Fruit fly (Drosophila melanogaster) whole organism, pupa: ENCODE results near the gene CG10492.

Experiments used
- CG10348 ChIP-seq: fragments of 200-800 bp; sonication (Bioruptor generic); IDR thresholded peaks from 2 replicates; pipeline ENCODE4 v1.3.6; 2022; ENCODE audit warnings: missing biosample characterization, missing genetic modification characterization
- CG12605 ChIP-seq: fragments of 200-800 bp; sonication (Bioruptor generic); IDR thresholded peaks from 2 replicates; pipeline ENCODE4 v1.3.6; 2022; ENCODE audit warnings: missing biosample characterization, missing genetic modification characterization
- CG13204 ChIP-seq: fragments of 200-800 bp; sonication (Bioruptor generic); optimal IDR thresholded peaks from 2 replicates; lab custom pipeline; 2018; ENCODE audit warnings: missing biosample characterization, mild to moderate bottlenecking, missing genetic modification characterization, moderate library complexity
- CG14655 ChIP-seq: fragments of 200-800 bp; sonication (Bioruptor generic); optimal IDR thresholded peaks from 3 replicates; lab custom pipeline; 2017; ENCODE audit warnings: mild to moderate bottlenecking, missing biosample characterization, missing genetic modification reagents, missing genetic modification characterization
- CG15710 ChIP-seq: fragments of 200-800 bp; sonication (Bioruptor generic); optimal IDR thresholded peaks from 2 replicates; lab custom pipeline; 2018; ENCODE audit warnings: missing biosample characterization, mild to moderate bottlenecking, missing genetic modification characterization, moderate library complexity
- CG17806 ChIP-seq: fragments of 200-800 bp; sonication (Bioruptor generic); optimal IDR thresholded peaks from 2 replicates; lab custom pipeline; 2018; ENCODE audit warnings: missing biosample characterization, mild to moderate bottlenecking, missing genetic modification characterization, moderate library complexity
- CG32121 ChIP-seq: fragments of 200-800 bp; sonication (Bioruptor generic); IDR thresholded peaks from 2 replicates; pipeline ENCODE4 v1.3.6; 2022; ENCODE audit warnings: missing biosample characterization, missing genetic modification characterization
- CG34367 ChIP-seq: fragments of 200-800 bp; sonication (Bioruptor generic); optimal IDR thresholded peaks from 2 replicates; lab custom pipeline; 2018; ENCODE audit warnings: missing biosample characterization, mild to moderate bottlenecking, missing genetic modification characterization
- CG4496 ChIP-seq: fragments of 200-800 bp; sonication (Bioruptor generic); IDR thresholded peaks from 3 replicates; pipeline ENCODE4 v1.3.6; 2022; ENCODE audit warnings: missing biosample characterization, missing genetic modification characterization
- CG8159 ChIP-seq: fragments of 200-800 bp; sonication (Bioruptor generic); optimal IDR thresholded peaks from 3 replicates; lab custom pipeline; 2018; ENCODE audit warnings: missing biosample characterization, mild to moderate bottlenecking, missing genetic modification characterization, moderate library complexity
- CG8301 ChIP-seq: fragments of 200-800 bp; sonication (Bioruptor generic); optimal IDR thresholded peaks from 2 replicates; lab custom pipeline; 2018; ENCODE audit warnings: missing biosample characterization, mild to moderate bottlenecking, missing genetic modification characterization
- CG9948 ChIP-seq: fragments of 200-800 bp; sonication (Bioruptor generic); optimal IDR thresholded peaks from 2 replicates; lab custom pipeline; 2018; ENCODE audit warnings: missing biosample characterization, mild to moderate bottlenecking, missing genetic modification characterization, moderate library complexity
- D1 ChIP-seq: fragments of 200-800 bp; sonication (Bioruptor generic); optimal IDR thresholded peaks from 2 replicates; lab custom pipeline; 2018; ENCODE audit warnings: missing biosample characterization, mild to moderate bottlenecking, missing genetic modification characterization, moderate library complexity
- EcR ChIP-seq: fragments of 200-800 bp; sonication (Bioruptor generic); optimal IDR thresholded peaks from 3 replicates; lab custom pipeline; 2019; ENCODE audit warnings: missing biosample characterization, missing genetic modification characterization, mild to moderate bottlenecking, moderate library complexity, missing genetic modification reagents
- Ets98B ChIP-seq: fragments of 200-800 bp; sonication (Bioruptor generic); IDR thresholded peaks from 2 replicates; pipeline ENCODE4 v1.3.6; 2022; ENCODE audit warnings: missing biosample characterization, missing genetic modification characterization
- Pif1A ChIP-seq: fragments of 200-800 bp; sonication (Bioruptor generic); optimal IDR thresholded peaks from 3 replicates; lab custom pipeline; 2016; ENCODE audit warnings: missing biosample characterization, missing genetic modification characterization
- Pif1B ChIP-seq: fragments of 200-800 bp; sonication (Bioruptor generic); optimal IDR thresholded peaks from 3 replicates; lab custom pipeline; 2016; ENCODE audit warnings: missing biosample characterization, missing genetic modification characterization
- Snoo ChIP-seq: fragments of 200-800 bp; sonication (Bioruptor generic); optimal IDR thresholded peaks from 3 replicates; lab custom pipeline; 2017; ENCODE audit warnings: missing biosample characterization, mild to moderate bottlenecking, missing genetic modification characterization, inconsistent platforms
- fd96Ca ChIP-seq: fragments of 200-800 bp; sonication (Bioruptor generic); IDR thresholded peaks from 3 replicates; pipeline ENCODE4 v1.3.6; 2022; ENCODE audit warnings: missing biosample characterization, missing genetic modification characterization
- gl ChIP-seq: fragments of 200-800 bp; sonication (Bioruptor generic); optimal IDR thresholded peaks from 2 replicates; lab custom pipeline; 2018; ENCODE audit warnings: missing biosample characterization, mild to moderate bottlenecking, missing genetic modification characterization
- rn ChIP-seq: fragments of 200-800 bp; sonication (Bioruptor generic); IDR thresholded peaks from 2 replicates; pipeline ENCODE4 v1.3.6; 2022; ENCODE audit warnings: missing biosample characterization, missing genetic modification characterization

CG10492 gene

DNA sequence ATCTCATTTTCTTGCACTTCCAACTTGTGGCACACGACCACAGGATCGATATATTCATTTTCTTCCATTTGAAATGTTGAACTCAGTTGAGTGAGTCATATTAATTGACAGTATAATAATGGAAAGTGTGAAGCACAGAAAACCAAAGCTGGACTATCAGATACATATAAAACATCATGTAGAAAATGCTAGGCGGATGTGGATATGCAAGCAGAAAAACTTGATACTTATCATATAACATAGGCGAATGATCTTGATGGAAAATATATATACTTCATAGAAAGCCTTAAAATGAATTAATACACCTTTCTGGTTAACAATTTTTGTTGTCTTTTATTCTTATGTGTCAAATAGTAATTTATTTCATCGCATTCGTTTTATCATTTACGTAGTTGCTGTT is 25.1 kb downstream of the CG10492 start, which contains the start of gene CG10700:
Gene CG10700, minus strand, starts transcription at position 101 of the 400 bp plus-strand sequence.
- TF ChIP-seq CG14655 (GFP tag; lab: Kevin White, UChicago), result no peak

DNA sequence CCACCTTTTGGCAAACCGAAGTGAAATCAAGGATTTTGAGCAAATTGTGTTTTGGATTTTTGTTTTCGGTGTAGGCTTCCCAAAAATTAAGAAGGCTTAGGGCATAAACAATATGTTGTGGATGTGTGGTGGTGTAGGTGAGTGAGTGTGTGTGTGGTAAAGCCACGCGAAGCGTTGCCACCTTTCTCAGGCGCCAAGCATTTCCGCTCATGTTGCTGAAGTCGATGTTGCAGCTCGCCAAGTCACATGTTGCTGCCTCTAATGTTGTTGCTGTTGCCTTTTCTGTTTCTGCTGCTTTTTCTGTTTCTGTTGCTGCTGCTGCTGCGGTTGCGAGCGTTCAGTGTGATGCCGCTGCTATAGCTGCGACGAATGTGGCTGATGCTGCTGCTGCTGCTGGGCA is 25.9 kb downstream of the CG10492 start:
- TF ChIP-seq gl (no peak), CG12605 (GFP tag; lab: Robert Waterston, UW) (no peak), CG8159 (tag; lab: Kevin White, UChicago) (no peak), CG13204 (no peak), CG34367 (no peak), Ets98B (GFP tag; lab: Robert Waterston, UW) (no peak), rn (GFP tag; lab: Robert Waterston, UW) (no peak), CG15710 (tag; lab: Kevin White, UChicago) (no peak), CG10348 (GFP tag; lab: Robert Waterston, UW) (no peak), CG14655 (GFP tag; lab: Kevin White, UChicago) (no peak)

DNA sequence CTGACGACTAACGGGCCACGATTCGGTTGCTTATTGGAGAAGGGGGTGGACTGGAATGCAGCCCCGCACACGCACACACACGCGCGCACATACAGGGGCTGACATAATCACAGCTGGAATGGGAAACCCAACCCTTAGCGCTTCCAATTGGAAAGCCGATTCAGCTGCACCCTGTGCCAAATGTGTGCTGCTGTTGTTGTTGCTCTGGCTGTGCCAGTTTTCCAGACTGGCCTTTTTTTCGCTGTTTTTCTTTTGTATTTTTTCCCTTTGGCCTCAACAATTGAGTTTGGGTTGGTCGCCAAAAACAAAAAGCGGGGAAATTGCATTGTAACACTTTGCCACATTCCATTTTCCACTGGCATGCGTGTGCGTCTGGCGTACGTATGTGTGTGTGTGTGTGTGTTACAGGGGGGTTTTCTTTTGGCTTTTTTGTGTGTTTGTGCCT is 29.5 kb downstream of the CG10492 start:
- TF ChIP-seq CG34367 (no peak), Snoo (tag; lab: Kevin White, UChicago) (no peak), CG17806 (no peak), Ets98B (GFP tag; lab: Robert Waterston, UW) (no peak), CG15710 (tag; lab: Kevin White, UChicago) (no peak), D1 (no peak), fd96Ca (no peak), CG8159 (tag; lab: Kevin White, UChicago) (no peak), CG12605 (GFP tag; lab: Robert Waterston, UW) (no peak), CG32121 (no peak), EcR (GFP tag; lab: Kevin White, UChicago) (no peak), CG8301 (tag; lab: Kevin White, UChicago) (no peak), Pif1B (GFP tag; lab: Kevin White, UChicago) (no peak), CG9948 (tag; lab: Kevin White, UChicago) (no peak), CG4496 (no peak)

- TF ChIP-seq EcR (GFP tag; lab: Kevin White, UChicago) (no peak), CG9948 (tag; lab: Kevin White, UChicago) (no peak), CG8301 (tag; lab: Kevin White, UChicago) (no peak), gl (no peak), CG17806 (no peak)
- TF ChIP-seq, all 21 proteins: peak for 0
These were observed 35.0 kb downstream of the CG10492 start for dm6 chr2L:19088895-19089294.

dm6 chr2L:19089385-19089784 is 35.5 kb downstream of the CG10492 start:
- no peak for TF ChIP-seq CG4496
- no peak for TF ChIP-seq CG34367
- no peak for TF ChIP-seq CG10348 (GFP tag; lab: Robert Waterston, UW)
- no peak for TF ChIP-seq CG12605 (GFP tag; lab: Robert Waterston, UW)
- TF ChIP-seq Ets98B (GFP tag; lab: Robert Waterston, UW), result no peak
- no peak for TF ChIP-seq CG15710 (tag; lab: Kevin White, UChicago)
- TF ChIP-seq gl, result no peak
- no peak for TF ChIP-seq CG9948 (tag; lab: Kevin White, UChicago)
- no peak for TF ChIP-seq D1
- TF ChIP-seq CG8301 (tag; lab: Kevin White, UChicago), result no peak
- no peak for TF ChIP-seq EcR (GFP tag; lab: Kevin White, UChicago)
- no peak for TF ChIP-seq fd96Ca
- TF ChIP-seq Snoo (tag; lab: Kevin White, UChicago), result no peak
- no peak for TF ChIP-seq CG8159 (tag; lab: Kevin White, UChicago)
- no peak for TF ChIP-seq Pif1A (GFP tag; lab: Kevin White, UChicago)
- no peak for TF ChIP-seq CG13204
- TF ChIP-seq CG14655 (GFP tag; lab: Kevin White, UChicago), result no peak
- TF ChIP-seq, all 21 proteins: peak for 0

DNA sequence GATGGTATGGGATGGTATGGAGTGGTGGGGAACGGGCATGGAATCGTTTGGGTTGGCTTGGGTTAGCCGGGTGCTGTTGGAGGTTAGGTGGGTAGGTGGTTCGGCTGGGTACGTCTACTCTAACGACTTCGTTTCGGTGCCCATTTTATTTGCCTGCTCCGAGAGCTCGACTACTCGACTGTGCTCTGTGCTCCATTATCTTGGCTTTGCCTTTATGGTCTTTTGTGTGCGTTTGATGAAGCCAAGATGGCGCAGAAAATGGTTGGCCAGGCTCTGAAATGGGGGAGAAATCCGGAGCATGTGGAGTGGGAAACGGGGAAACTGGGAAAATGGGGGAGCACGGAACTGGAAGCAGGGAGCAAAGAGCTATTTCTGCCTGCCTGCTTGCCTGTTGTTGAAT is 40.0 kb downstream of the CG10492 start:
- TF ChIP-seq CG13204 (no peak), CG8301 (tag; lab: Kevin White, UChicago) (no peak), rn (GFP tag; lab: Robert Waterston, UW) (no peak), CG14655 (GFP tag; lab: Kevin White, UChicago) (no peak), Snoo (tag; lab: Kevin White, UChicago) (no peak), fd96Ca (no peak), CG17806 (no peak), CG10348 (GFP tag; lab: Robert Waterston, UW) (no peak), EcR (GFP tag; lab: Kevin White, UChicago) (no peak), CG15710 (tag; lab: Kevin White, UChicago) (no peak), CG12605 (GFP tag; lab: Robert Waterston, UW) (no peak), CG4496 (no peak), D1 (no peak), CG8159 (tag; lab: Kevin White, UChicago) (no peak), Ets98B (GFP tag; lab: Robert Waterston, UW) (no peak), Pif1A (GFP tag; lab: Kevin White, UChicago) (no peak), Pif1B (GFP tag; lab: Kevin White, UChicago) (no peak)

DNA sequence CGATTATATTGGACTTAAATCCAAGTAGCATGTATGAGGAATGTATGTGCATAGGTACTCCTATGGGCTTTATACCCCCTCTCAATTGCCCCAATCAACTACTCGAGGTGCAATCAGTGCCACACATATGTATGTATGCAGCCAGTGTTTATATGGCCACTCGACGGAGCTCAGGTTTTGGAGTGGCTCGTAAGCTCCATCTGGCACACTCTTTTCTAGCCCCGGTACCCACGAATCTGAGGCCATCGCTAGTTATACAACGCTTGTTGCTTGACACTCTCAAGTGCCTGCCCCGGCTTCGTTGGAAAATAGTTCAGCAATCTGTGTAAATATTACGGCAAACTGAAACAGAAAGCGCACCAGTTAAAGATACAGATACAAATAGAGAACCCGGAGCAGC is 42.5 kb downstream of the CG10492 start:
- TF ChIP-seq CG8301 (tag; lab: Kevin White, UChicago) (no peak), fd96Ca (no peak), Pif1B (GFP tag; lab: Kevin White, UChicago) (no peak), Snoo (tag; lab: Kevin White, UChicago) (no peak), EcR (GFP tag; lab: Kevin White, UChicago) (no peak), CG32121 (no peak), rn (GFP tag; lab: Robert Waterston, UW) (no peak), CG4496 (no peak), gl (no peak), CG13204 (no peak), Pif1A (GFP tag; lab: Kevin White, UChicago) (no peak), CG8159 (tag; lab: Kevin White, UChicago) (no peak), CG10348 (GFP tag; lab: Robert Waterston, UW) (no peak), CG34367 (no peak), CG9948 (tag; lab: Kevin White, UChicago) (no peak), CG15710 (tag; lab: Kevin White, UChicago) (no peak), CG14655 (GFP tag; lab: Kevin White, UChicago) (no peak), CG12605 (GFP tag; lab: Robert Waterston, UW) (no peak)
- TF ChIP-seq, all 21 proteins: peak for 0
